Worm (Caenorhabditis elegans): ENCODE measurements around the gene fbxa-183.

DNA sequence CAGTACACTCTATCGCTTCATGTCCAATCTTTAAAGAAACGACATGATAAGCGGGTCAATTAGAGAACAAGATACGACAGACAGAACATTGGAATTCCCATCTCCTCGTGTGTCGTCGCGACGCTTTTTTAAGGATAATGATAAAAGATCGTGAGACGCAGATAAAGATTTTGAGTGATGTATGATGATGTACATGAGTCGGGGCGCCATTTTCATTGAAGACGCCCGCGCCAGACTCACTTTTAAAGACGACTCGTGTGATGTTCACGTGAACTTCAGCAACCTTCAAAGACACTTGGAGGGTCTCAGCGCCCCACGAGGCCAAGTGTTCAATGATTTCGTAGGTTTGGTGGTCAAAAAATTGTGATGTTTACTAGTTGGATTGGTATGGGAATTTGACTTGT is 14.3 kb downstream of the fbxa-183 start:
- TF ChIP-seq lin-13 (GFP tag; optimal IDR thresholded peaks at IDR 0.05) (no peak), ama-1 (optimal IDR thresholded peaks at IDR 0.05) (no peak), nhr-237 (tag; optimal IDR thresholded peaks at IDR 0.05) (no peak), ceh-82 (tag; optimal IDR thresholded peaks at IDR 0.05) (no peak), skn-1 (tag; optimal IDR thresholded peaks at IDR 0.05) (no peak), mbf-1 (tag; optimal IDR thresholded peaks at IDR 0.05) (no peak), dmd-4 (tag; optimal IDR thresholded peaks at IDR 0.05) (no peak), nhr-25 (tag; optimal IDR thresholded peaks at IDR 0.05) (peak; percentile 49), unc-62 (GFP tag; optimal IDR thresholded peaks at IDR 0.05) (no peak), nhr-77 (tag; optimal IDR thresholded peaks at IDR 0.05) (no peak), elt-3 (tag; optimal IDR thresholded peaks at IDR 0.05) (no peak), nhr-12 (tag; optimal IDR thresholded peaks at IDR 0.05) (no peak)
